Worm (Caenorhabditis elegans) whole organism, midembryonic: ENCODE results near the gene lgc-19.

Experiments
- T22C8.4 ChIP-seq: fragments of 200-800 bp; sonication (Bioruptor generic); IDR thresholded peaks from 2 replicates; pipeline ENCODE4 v1.3.6; 2022; ENCODE audit warnings: missing genetic modification characterization, missing compliant biosample characterization
- cog-1 ChIP-seq: sonication (generic microtip); optimal IDR thresholded peaks from 2 replicates; lab custom pipeline; 2016; ENCODE audit warnings: missing genetic modification characterization, missing compliant biosample characterization
- med-1 ChIP-seq: sonication (generic microtip); optimal IDR thresholded peaks from 2 replicates; lab custom pipeline; 2017; ENCODE audit warnings: missing genetic modification characterization, mild to moderate bottlenecking, missing compliant biosample characterization, antibody characterized with exemption, missing genetic modification reagents; ENCODE audit not compliant: insufficient read depth
- ref-1 ChIP-seq: fragments of 200-800 bp; sonication (Bioruptor generic); conservative IDR thresholded peaks from 2 replicates; pipeline ENCODE4 v1.3.6; 2022; ENCODE audit warnings: missing genetic modification reagents, missing genetic modification characterization, missing compliant biosample characterization
- tab-1 ChIP-seq: fragments of 200-800 bp; sonication (Bioruptor generic); IDR thresholded peaks from 2 replicates; pipeline ENCODE4 v1.3.6; 2022; ENCODE audit warnings: missing genetic modification characterization, missing compliant biosample characterization
- ztf-23 ChIP-seq: fragments of 200-800 bp; sonication (Bioruptor generic); IDR thresholded peaks from 2 replicates; pipeline ENCODE4 v1.3.6; 2022; ENCODE audit warnings: missing genetic modification reagents, missing genetic modification characterization, missing compliant biosample characterization
- ztf-29 ChIP-seq: fragments of 200-800 bp; sonication (Bioruptor generic); IDR thresholded peaks from 2 replicates; pipeline ENCODE4 v1.3.6; 2022; ENCODE audit warnings: missing genetic modification reagents, missing genetic modification characterization, missing compliant biosample characterization

ce11 chrIV:16005472-16005871 is 43.0 kb upstream of the lgc-19 start:
- TF ChIP-seq T22C8.4: no peak
- TF ChIP-seq tab-1 (GFP tag; lab: Robert Waterston, UW): no peak
- no peak for TF ChIP-seq ztf-29
- TF ChIP-seq med-1 (GFP tag; lab: Kevin White, UChicago): no peak
- 0 out of 2 replicates have a peak, but pooled peaks have one; percentile 18 for TF ChIP-seq ref-1 (GFP tag; lab: Robert Waterston, UW)
- TF ChIP-seq ztf-23 (GFP tag; lab: Robert Waterston, UW): no peak
- no peak for TF ChIP-seq cog-1 (tag; lab: Kevin White, UChicago)
